Worm (Caenorhabditis elegans) whole organism, L3 larva: ENCODE data around the gene mua-3.
A peak's percentile ranks its signal among the peaks of the same experiment; 100 is the strongest.

Source experiments
- R02D3.7 ChIP-seq: fragments of 150-350 bp; optimal IDR thresholded peaks from 2 replicates; lab custom pipeline; 2014; ENCODE audit warnings: missing biosample characterization, missing genetic modification characterization
- ZK546.5 ChIP-seq: sonication (generic microtip); optimal IDR thresholded peaks from 2 replicates; lab custom pipeline; 2017; ENCODE audit warnings: missing biosample characterization, missing genetic modification characterization
- aly-2 ChIP-seq: fragments of 150-350 bp; optimal IDR thresholded peaks from 2 replicates; lab custom pipeline; 2014; ENCODE audit warnings: missing biosample characterization, missing genetic modification characterization
- ceh-28 ChIP-seq: fragments of 150-350 bp; optimal IDR thresholded peaks from 2 replicates; lab custom pipeline; 2014; ENCODE audit warnings: missing biosample characterization, missing genetic modification reagents, missing genetic modification characterization
- ceh-82 ChIP-seq: fragments of 150-350 bp; optimal IDR thresholded peaks from 2 replicates; lab custom pipeline; 2014; ENCODE audit warnings: missing biosample characterization, missing genetic modification characterization
- egl-27 ChIP-seq: sonication (generic microtip); optimal IDR thresholded peaks from 4 replicates; lab custom pipeline; 2017; ENCODE audit warnings: missing biosample characterization, missing genetic modification reagents, missing genetic modification characterization
- elt-1 ChIP-seq: fragments of 150-350 bp; optimal IDR thresholded peaks from 2 replicates; lab custom pipeline; 2014; ENCODE audit warnings: missing biosample characterization, missing genetic modification characterization
- elt-2 ChIP-seq: sonication (generic microtip); optimal IDR thresholded peaks from 2 replicates; lab custom pipeline; 2016; ENCODE audit warnings: missing genetic modification reagents, mild to moderate bottlenecking, missing genetic modification characterization, missing compliant biosample characterization
- elt-3 ChIP-seq, 3 experiments: fragments of 150-350 bp in 1 of 3; sonication (generic microtip) in 2 of 3; optimal IDR thresholded peaks; 2 replicates in 2 of 3; 4 replicates in 1 of 3; lab custom pipeline; 2014 to 2017; ENCODE audit warnings: missing biosample characterization in 3 of 3, missing genetic modification characterization in 3 of 3
- eor-1 ChIP-seq, 2 experiments: fragments of 150-350 bp; optimal IDR thresholded peaks; 2 replicates each; lab custom pipeline; 2014 to 2018; ENCODE audit warnings: missing biosample characterization in 2 of 2, missing genetic modification characterization in 2 of 2
- fos-1 ChIP-seq: fragments of 150-350 bp; optimal IDR thresholded peaks from 2 replicates; lab custom pipeline; 2014; ENCODE audit warnings: missing biosample characterization, missing genetic modification characterization
- lin-39 ChIP-seq: fragments of 150-350 bp; optimal IDR thresholded peaks from 2 replicates; lab custom pipeline; 2018; ENCODE audit warnings: missing biosample characterization, missing genetic modification reagents, missing genetic modification characterization
- lsy-12 ChIP-seq: sonication (generic microtip); optimal IDR thresholded peaks from 2 replicates; lab custom pipeline; 2016; ENCODE audit warnings: mild to moderate bottlenecking, missing genetic modification characterization, missing compliant biosample characterization
- mdl-1 ChIP-seq: fragments of 150-350 bp; optimal IDR thresholded peaks from 2 replicates; lab custom pipeline; 2014; ENCODE audit warnings: missing biosample characterization, missing genetic modification characterization
- mml-1 ChIP-seq: fragments of 150-350 bp; sonication (generic microtip); optimal IDR thresholded peaks from 3 replicates; lab custom pipeline; 2014; ENCODE audit warnings: missing biosample characterization, missing genetic modification characterization
- nhr-11 ChIP-seq: fragments of 150-350 bp; optimal IDR thresholded peaks from 2 replicates; lab custom pipeline; 2014; ENCODE audit warnings: missing biosample characterization, missing genetic modification characterization
- nhr-12 ChIP-seq: fragments of 150-350 bp; optimal IDR thresholded peaks from 2 replicates; lab custom pipeline; 2014; ENCODE audit warnings: missing biosample characterization, missing genetic modification characterization
- nhr-23 ChIP-seq: fragments of 150-350 bp; optimal IDR thresholded peaks from 2 replicates; lab custom pipeline; 2014; ENCODE audit warnings: missing biosample characterization, missing genetic modification reagents, missing genetic modification characterization
- nhr-237 ChIP-seq: fragments of 150-350 bp; optimal IDR thresholded peaks from 2 replicates; lab custom pipeline; 2014; ENCODE audit warnings: missing biosample characterization, missing genetic modification characterization
- nhr-25 ChIP-seq: sonication (generic microtip); optimal IDR thresholded peaks from 2 replicates; lab custom pipeline; 2017; ENCODE audit warnings: missing biosample characterization, missing genetic modification characterization
- nhr-28 ChIP-seq: fragments of 150-350 bp; optimal IDR thresholded peaks from 2 replicates; lab custom pipeline; 2014; ENCODE audit warnings: missing biosample characterization, missing genetic modification characterization
- nhr-43 ChIP-seq: sonication (generic microtip); optimal IDR thresholded peaks from 2 replicates; lab custom pipeline; 2016; ENCODE audit warnings: mild to moderate bottlenecking, missing genetic modification characterization, missing compliant biosample characterization; ENCODE audit not compliant: poor library complexity, severe bottlenecking
- nhr-76 ChIP-seq: fragments of 150-350 bp; sonication (generic microtip); optimal IDR thresholded peaks from 5 replicates; lab custom pipeline; 2014; ENCODE audit warnings: missing biosample characterization, missing genetic modification characterization
- nhr-77 ChIP-seq: fragments of 150-350 bp; optimal IDR thresholded peaks from 2 replicates; lab custom pipeline; 2014; ENCODE audit warnings: missing biosample characterization, missing genetic modification characterization
- pha-4 ChIP-seq: fragments of 150-350 bp; optimal IDR thresholded peaks from 2 replicates; lab custom pipeline; 2014; ENCODE audit warnings: missing biosample characterization, missing genetic modification reagents, missing genetic modification characterization
- pqm-1 ChIP-seq: fragments of 150-350 bp; optimal IDR thresholded peaks from 2 replicates; lab custom pipeline; 2017; ENCODE audit warnings: missing biosample characterization, missing genetic modification characterization, inconsistent platforms
- skn-1 ChIP-seq: fragments of 150-350 bp; optimal IDR thresholded peaks from 2 replicates; lab custom pipeline; 2014; ENCODE audit warnings: missing biosample characterization, missing genetic modification characterization
- snpc-4 ChIP-seq: fragments of 150-350 bp; optimal IDR thresholded peaks from 2 replicates; lab custom pipeline; 2014; ENCODE audit warnings: missing biosample characterization, missing genetic modification characterization
- tbx-2 ChIP-seq: sonication (generic microtip); optimal IDR thresholded peaks from 2 replicates; lab custom pipeline; 2016; ENCODE audit warnings: mild to moderate bottlenecking, missing genetic modification characterization, missing compliant biosample characterization
- unc-39 ChIP-seq: sonication (generic microtip); optimal IDR thresholded peaks from 4 replicates; lab custom pipeline; 2017; ENCODE audit warnings: missing biosample characterization, missing genetic modification characterization
- unc-62 ChIP-seq: fragments of 150-350 bp; sonication (generic microtip); optimal IDR thresholded peaks from 4 replicates; lab custom pipeline; 2014; ENCODE audit warnings: missing biosample characterization, missing genetic modification reagents, missing genetic modification characterization
- ztf-11 ChIP-seq: fragments of 150-350 bp; optimal IDR thresholded peaks from 2 replicates; lab custom pipeline; 2014; ENCODE audit warnings: missing biosample characterization, missing genetic modification characterization

The mua-3 gene

ce11 chrIII:10195911-10196310 lies 35.4 kb downstream of the mua-3 start:
- TF ChIP-seq skn-1 (tag; lab: Kevin White, UChicago) (no peak), ZK546.5 (tag; lab: Kevin White, UChicago) (no peak), nhr-28 (tag; lab: Kevin White, UChicago) (no peak), lin-39 (no peak), unc-39 (tag; lab: Kevin White, UChicago) (no peak), ceh-28 (tag; lab: Kevin White, UChicago) (no peak), fos-1 (tag; lab: Kevin White, UChicago) (no peak), nhr-77 (no peak), nhr-11 (no peak), unc-62 (GFP tag; lab: Kevin White, UChicago) (no peak), snpc-4 (tag; lab: Kevin White, UChicago) (no peak), ceh-82 (tag; lab: Kevin White, UChicago) (no peak)

- TF ChIP-seq pha-4 = peak; percentile 76
- peak; percentile 71 for TF ChIP-seq pqm-1 (tag; lab: Kevin White, UChicago)
- TF ChIP-seq ZK546.5 (tag; lab: Kevin White, UChicago) = no peak
- TF ChIP-seq elt-2 (tag; lab: Kevin White, UChicago) = peak; percentile 56
Observed at ce11 chrIII:10196796-10197195, 36.3 kb downstream of the mua-3 start.

ce11 chrIII:10197416-10197815 lies 36.9 kb downstream of the mua-3 start, which contains the start of gene dod-6:
Gene dod-6, plus strand, starts transcription at chrIII:10197716.
- TF ChIP-seq nhr-43 (tag; lab: Kevin White, UChicago) (no peak), unc-39 (tag; lab: Kevin White, UChicago) (no peak), nhr-11 (no peak), pqm-1 (tag; lab: Kevin White, UChicago) (no peak), egl-27 (tag; lab: Kevin White, UChicago) (no peak), elt-3 (tag; optimal IDR thresholded peaks at IDR 0.05; lab: Kevin White, UChicago) (no peak), aly-2 (tag; lab: Kevin White, UChicago) (no peak), ceh-82 (tag; lab: Kevin White, UChicago) (no peak), fos-1 (tag; lab: Kevin White, UChicago) (no peak), nhr-76 (tag; lab: Kevin White, UChicago) (no peak), mdl-1 (tag; lab: Kevin White, UChicago) (no peak), snpc-4 (tag; lab: Kevin White, UChicago) (no peak), lsy-12 (tag; lab: Kevin White, UChicago) (no peak)

ce11 chrIII:10199052-10199451 lies 38.6 kb downstream of the mua-3 start, which contains the start of gene T20G5.8:
Gene T20G5.8, plus strand, starts transcription at chrIII:10199352.
- TF ChIP-seq nhr-77 (no peak), tbx-2 (no peak), unc-39 (tag; lab: Kevin White, UChicago) (no peak), elt-3 (tag; optimal IDR thresholded peaks at IDR 0.05; lab: Kevin White, UChicago) (no peak), ztf-11 (tag; lab: Kevin White, UChicago) (no peak)

- TF ChIP-seq nhr-11 (no peak), mml-1 (tag; lab: Kevin White, UChicago) (no peak), ZK546.5 (tag; lab: Kevin White, UChicago) (no peak), fos-1 (tag; lab: Kevin White, UChicago) (no peak), nhr-12 (tag; lab: Kevin White, UChicago) (no peak), nhr-23 (tag; lab: Kevin White, UChicago) (no peak), skn-1 (tag; lab: Kevin White, UChicago) (no peak), elt-1 (no peak), egl-27 (tag; lab: Kevin White, UChicago) (no peak), eor-1 (tag; optimal IDR thresholded peaks at IDR 0.05; lab: Kevin White, UChicago) (no peak), unc-62 (GFP tag; lab: Kevin White, UChicago) (no peak)
Observed at ce11 chrIII:10201235-10201634, 40.7 kb downstream of the mua-3 start, which contains the start of the genes T20G5.13 and T20G5.12. Gene T20G5.13, minus strand, starts transcription at chrIII:10201335. Gene T20G5.12, plus strand, starts transcription at chrIII:10201604.

- TF ChIP-seq nhr-25 (peak; percentile 41), nhr-237 (tag; lab: Kevin White, UChicago) (no peak), R02D3.7 (tag; lab: Kevin White, UChicago) (no peak), aly-2 (tag; lab: Kevin White, UChicago) (no peak), ztf-11 (tag; lab: Kevin White, UChicago) (no peak)
Observed at ce11 chrIII:10202391-10202790, 41.9 kb downstream of the mua-3 start.
